Fruit fly (Drosophila melanogaster): ENCODE results near the gene GABPI.

dm6 chr2L:3041918-3042615 is 11.7 kb downstream of the GABPI start, which contains the start of gene CG17261:
- TF ChIP-seq ttk (optimal IDR thresholded peaks at IDR 0.05): no peak
- TF ChIP-seq insv (optimal IDR thresholded peaks at IDR 0.05): no peak
- no peak for TF ChIP-seq psq (optimal IDR thresholded peaks at IDR 0.05)
- no peak for TF ChIP-seq Sin3A (optimal IDR thresholded peaks at IDR 0.05)
- no peak for TF ChIP-seq Myc (optimal IDR thresholded peaks at IDR 0.05)
